Worm (Caenorhabditis elegans): Measurements from ENCODE around the gene gst-15.

The gst-15 gene

DNA sequence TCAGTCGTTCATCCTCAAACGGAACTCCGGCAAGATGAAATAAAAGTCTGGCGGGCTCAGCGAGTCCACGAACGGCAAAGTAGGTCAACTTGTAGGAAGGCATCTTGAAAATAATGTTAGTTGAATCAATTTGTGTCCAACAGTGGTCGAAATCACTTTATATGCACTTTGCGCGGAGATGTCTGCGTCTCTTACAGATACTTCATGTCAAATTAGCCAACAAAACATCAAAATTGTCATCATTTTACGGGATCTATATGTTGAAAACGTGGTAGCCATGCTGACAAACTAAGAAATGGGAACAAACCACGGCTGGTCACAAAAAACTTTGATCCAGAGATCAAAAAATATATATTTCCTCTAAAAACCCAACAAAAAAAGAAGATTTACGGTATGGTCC is 4.8 kb upstream of the gst-15 start, which contains the start of gene gst-12:
Gene gst-12, minus strand, starts transcription at position 254 of the 400 bp plus-strand sequence.
- TF ChIP-seq pros-1 (tag; optimal IDR thresholded peaks at IDR 0.05) (no peak), ceh-2 (tag; optimal IDR thresholded peaks at IDR 0.05) (no peak), pqm-1 (tag; optimal IDR thresholded peaks at IDR 0.05) (no peak), elt-4 (tag; optimal IDR thresholded peaks at IDR 0.05) (no peak), pag-3 (tag; optimal IDR thresholded peaks at IDR 0.05; ENCODE audit: borderline replicate concordance) (no peak), pha-4 (tag; optimal IDR thresholded peaks at IDR 0.05) (no peak), ceh-34 (tag; optimal IDR thresholded peaks at IDR 0.05) (no peak), hlh-13 (GFP tag; optimal IDR thresholded peaks at IDR 0.05) (no peak), gmeb-2 (tag; optimal IDR thresholded peaks at IDR 0.05) (no peak), ceh-14 (tag; optimal IDR thresholded peaks at IDR 0.05) (no peak), ceh-22 (tag; optimal IDR thresholded peaks at IDR 0.05) (no peak), tbx-7 (tag; optimal IDR thresholded peaks at IDR 0.05) (no peak), hlh-8 (tag; optimal IDR thresholded peaks at IDR 0.05) (no peak), rnt-1 (tag; optimal IDR thresholded peaks at IDR 0.05) (no peak), lim-6 (tag; optimal IDR thresholded peaks at IDR 0.05) (no peak), che-1 (tag; optimal IDR thresholded peaks at IDR 0.05) (no peak), ztf-16 (tag; optimal IDR thresholded peaks at IDR 0.05) (no peak), odd-2 (tag; optimal IDR thresholded peaks at IDR 0.05) (no peak)

DNA sequence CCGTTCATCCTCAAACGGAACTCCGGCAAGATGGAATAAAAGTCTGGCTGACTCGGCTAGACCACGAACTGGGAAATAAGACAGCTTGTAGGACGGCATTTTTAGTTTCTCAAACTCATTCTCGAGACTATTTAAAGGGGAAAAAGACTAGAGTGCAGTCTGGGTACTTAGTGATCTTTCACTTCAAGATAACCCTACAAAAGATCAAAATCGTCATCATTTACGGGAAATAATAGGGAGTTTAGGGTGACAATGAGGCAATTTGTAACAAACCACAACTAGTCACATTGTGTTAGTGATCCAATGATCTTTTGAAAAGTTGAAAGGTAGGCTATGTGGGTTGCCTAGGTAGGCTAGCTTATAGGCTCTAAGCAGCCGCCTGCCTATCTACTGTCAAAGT is 3.0 kb upstream of the gst-15 start, which contains the start of gene gst-14:
Gene gst-14, minus strand, starts transcription at position 101 of the 400 bp plus-strand sequence.
- TF ChIP-seq ztf-16 (tag; optimal IDR thresholded peaks at IDR 0.05) (no peak), ceh-48 (tag; optimal IDR thresholded peaks at IDR 0.05) (no peak), ceh-14 (tag; optimal IDR thresholded peaks at IDR 0.05) (no peak), nhr-232 (tag; optimal IDR thresholded peaks at IDR 0.05) (no peak), syd-9 (tag; optimal IDR thresholded peaks at IDR 0.05) (no peak)

DNA sequence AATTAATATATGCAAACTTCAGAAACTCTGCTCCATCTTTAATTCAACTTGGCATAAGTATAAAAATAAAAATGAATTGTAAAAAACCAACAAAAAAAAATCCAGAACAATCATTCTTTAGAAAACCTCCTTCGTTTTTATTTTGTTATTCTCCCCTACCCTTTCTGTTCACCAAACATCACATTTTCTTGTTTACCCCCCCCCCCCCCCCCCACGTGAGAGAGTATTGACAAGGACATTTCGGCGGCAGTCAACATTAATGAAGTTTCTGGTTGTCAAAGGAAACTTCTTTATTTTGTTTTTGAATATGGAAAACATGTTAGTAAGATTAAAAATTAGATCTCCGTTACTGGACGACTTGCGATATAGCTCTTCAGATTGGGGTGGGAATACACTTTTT is 1.5 kb upstream of the gst-15 start:
- TF ChIP-seq rnt-1 (tag; optimal IDR thresholded peaks at IDR 0.05), result no peak
- no peak for TF ChIP-seq pha-4 (tag; optimal IDR thresholded peaks at IDR 0.05)

DNA sequence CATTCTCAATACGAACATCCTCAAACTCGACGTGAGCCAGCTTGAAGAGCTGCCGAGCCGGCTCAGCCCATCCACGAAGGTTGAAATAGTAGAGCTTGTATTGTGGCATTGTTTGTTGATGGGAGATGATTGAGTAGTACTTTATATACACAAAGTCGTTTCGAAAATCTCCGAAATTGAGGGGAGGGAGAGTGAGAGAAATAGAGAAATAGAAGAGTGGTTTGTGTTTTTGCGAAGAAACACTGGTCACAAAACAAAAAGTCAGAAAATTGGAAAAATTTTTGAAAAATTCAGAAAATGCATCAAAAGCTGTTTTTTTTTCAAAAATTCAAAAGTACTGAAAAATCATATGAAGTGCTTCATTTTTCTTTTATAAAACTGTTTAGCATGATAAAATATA is 1.8 kb downstream of the gst-15 start, which contains the start of gene gst-24:
Gene gst-24, minus strand, starts transcription at position 181 of the 400 bp plus-strand sequence.
- TF ChIP-seq Y22D7AL.16 (tag; optimal IDR thresholded peaks at IDR 0.05) (no peak), unc-86 (tag; optimal IDR thresholded peaks at IDR 0.05) (no peak), ceh-19 (GFP tag; optimal IDR thresholded peaks at IDR 0.05) (no peak), che-1 (tag; optimal IDR thresholded peaks at IDR 0.05) (no peak), mec-3 (tag; optimal IDR thresholded peaks at IDR 0.05; ENCODE audit: borderline replicate concordance) (no peak), dmd-4 (tag; optimal IDR thresholded peaks at IDR 0.05; ENCODE audit: borderline replicate concordance) (no peak), hlh-15 (tag; optimal IDR thresholded peaks at IDR 0.05) (no peak), odd-2 (tag; optimal IDR thresholded peaks at IDR 0.05) (no peak), nhr-232 (tag; optimal IDR thresholded peaks at IDR 0.05) (no peak), lim-6 (tag; optimal IDR thresholded peaks at IDR 0.05) (no peak), zip-5 (tag; optimal IDR thresholded peaks at IDR 0.05) (no peak), ceh-2 (tag; optimal IDR thresholded peaks at IDR 0.05) (no peak), ceh-34 (tag; optimal IDR thresholded peaks at IDR 0.05) (no peak), elt-4 (tag; optimal IDR thresholded peaks at IDR 0.05) (no peak), ceh-45 (GFP tag; IDR thresholded peaks at IDR 0.05) (no peak)

DNA sequence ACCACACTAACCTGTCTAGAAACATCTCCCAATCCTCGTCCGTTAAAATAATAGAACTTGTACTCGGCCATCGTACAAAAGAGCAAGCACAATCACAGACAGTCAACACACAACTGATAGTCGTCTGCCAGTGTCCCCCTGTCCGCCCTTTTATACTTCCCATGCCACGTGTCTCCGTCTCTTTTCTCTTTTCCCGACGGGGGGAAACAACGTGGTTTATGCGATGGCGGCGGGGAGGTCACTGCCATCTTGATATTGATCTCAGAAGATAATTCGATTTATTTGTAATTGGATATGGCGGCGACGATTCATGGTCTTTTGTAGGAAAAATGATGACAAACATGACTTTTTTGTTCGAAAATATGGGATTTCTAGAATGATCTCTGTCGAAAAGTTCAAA is 3.3 kb downstream of the gst-15 start, which contains the start of gene gst-20:
Gene gst-20, minus strand, starts transcription at position 170 of the 400 bp plus-strand sequence.
- TF ChIP-seq rnt-1 (tag; optimal IDR thresholded peaks at IDR 0.05) (peak; percentile 59), unc-55 (GFP tag; optimal IDR thresholded peaks at IDR 0.05) (peak; percentile 10), elt-2 (tag; optimal IDR thresholded peaks at IDR 0.05) (peak; percentile 10), ceh-45 (GFP tag; IDR thresholded peaks at IDR 0.05) (no peak), ceh-24 (tag; optimal IDR thresholded peaks at IDR 0.05) (no peak), unc-42 (tag; optimal IDR thresholded peaks at IDR 0.05) (no peak), ahr-1 (tag; optimal IDR thresholded peaks at IDR 0.05) (no peak), C08G9.2 (tag; optimal IDR thresholded peaks at IDR 0.05) (no peak), ttx-3 (tag; optimal IDR thresholded peaks at IDR 0.05) (no peak), dve-1 (tag; optimal IDR thresholded peaks at IDR 0.05) (no peak), F13H6.1 (tag; optimal IDR thresholded peaks at IDR 0.05) (no peak)
